Worm (Caenorhabditis elegans) whole organism, L4/young adult: ENCODE data around the gene oma-1.

Experiments
- W03F9.2 ChIP-seq: fragments of 150-350 bp; optimal IDR thresholded peaks from 2 replicates; lab custom pipeline; 2014; ENCODE audit warnings: missing biosample characterization, missing genetic modification characterization
- dao-5 ChIP-seq: sonication (generic microtip); optimal IDR thresholded peaks from 2 replicates; lab custom pipeline; 2016; ENCODE audit warnings: missing genotype, missing genetic modification characterization, moderate library complexity, missing compliant biosample characterization
- him-1 ChIP-seq: sonication (generic microtip); optimal IDR thresholded peaks from 2 replicates; lab custom pipeline; 2016; ENCODE audit warnings: missing genotype, missing genetic modification reagents, missing genetic modification characterization, missing compliant biosample characterization

oma-1 gene

DNA sequence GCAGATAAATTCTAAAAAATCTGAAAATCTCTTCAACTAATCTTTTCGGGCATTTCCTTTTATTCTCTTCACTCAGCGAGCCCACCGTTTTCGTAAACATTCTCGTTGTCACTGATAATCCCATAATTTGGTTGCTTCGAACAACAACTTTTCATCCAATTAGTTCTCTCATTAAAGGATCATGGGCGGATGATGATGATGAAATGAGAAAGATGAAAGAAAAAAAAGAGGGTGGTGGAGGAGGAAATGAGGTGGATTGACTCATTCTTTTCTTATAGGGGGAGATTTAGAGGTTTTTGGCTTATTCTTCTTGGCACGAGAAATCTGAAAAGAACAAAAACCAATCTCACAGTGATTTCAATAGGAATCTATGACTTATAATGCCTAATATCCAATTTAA, 32.4 kb downstream of the oma-1 start:
- TF ChIP-seq dao-5 (tag; lab: Kevin White, UChicago) = no peak
- no peak for TF ChIP-seq W03F9.2 (tag; lab: Kevin White, UChicago)
- no peak for TF ChIP-seq him-1

DNA sequence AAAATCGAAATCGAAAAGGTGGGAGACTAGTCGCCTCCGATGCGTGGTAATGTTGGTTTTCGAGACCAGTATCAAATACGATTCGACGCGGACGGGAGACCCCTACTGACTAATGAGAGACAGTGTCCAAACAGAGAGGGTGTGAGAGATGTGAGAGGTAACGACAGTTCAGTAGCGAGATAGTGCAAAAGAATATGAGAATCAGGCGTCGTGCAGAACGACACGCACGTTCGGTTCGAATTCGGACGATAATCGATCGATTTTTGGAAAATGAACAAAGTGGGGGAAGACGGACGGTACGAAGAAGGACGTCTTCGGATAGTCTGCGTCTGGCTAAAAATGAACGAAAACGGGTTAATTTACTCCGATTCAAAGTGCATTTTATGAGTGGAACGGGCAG, 33.2 kb downstream of the oma-1 start, which contains the start of gene D1046.16:
D1046.16 (plus strand) TSS at position 195 of the 400 bp plus-strand sequence.
- TF ChIP-seq him-1 = no peak
- peak; percentile 4 for TF ChIP-seq W03F9.2 (tag; lab: Kevin White, UChicago)

DNA sequence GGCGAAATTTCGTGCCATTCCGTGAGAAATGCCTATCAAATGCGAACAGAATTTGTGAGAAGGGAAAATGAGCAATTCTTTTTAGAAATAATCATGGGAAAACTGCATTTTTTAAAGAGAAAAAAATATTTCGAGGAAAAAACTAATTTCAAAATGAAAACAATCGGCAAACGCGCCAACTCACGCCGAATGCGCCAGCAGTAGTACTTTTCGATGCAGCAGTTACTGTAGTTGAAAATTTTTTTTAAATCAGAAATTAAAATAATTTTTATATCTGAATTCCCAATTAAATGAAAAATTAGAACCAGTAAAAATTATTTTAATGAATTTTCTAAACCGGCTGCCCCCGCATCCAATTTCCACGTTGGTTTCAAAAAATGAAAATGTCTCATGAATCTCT, 34.6 kb downstream of the oma-1 start:
- TF ChIP-seq him-1 (no peak), W03F9.2 (tag; lab: Kevin White, UChicago) (peak; percentile 60), dao-5 (tag; lab: Kevin White, UChicago) (no peak)

DNA sequence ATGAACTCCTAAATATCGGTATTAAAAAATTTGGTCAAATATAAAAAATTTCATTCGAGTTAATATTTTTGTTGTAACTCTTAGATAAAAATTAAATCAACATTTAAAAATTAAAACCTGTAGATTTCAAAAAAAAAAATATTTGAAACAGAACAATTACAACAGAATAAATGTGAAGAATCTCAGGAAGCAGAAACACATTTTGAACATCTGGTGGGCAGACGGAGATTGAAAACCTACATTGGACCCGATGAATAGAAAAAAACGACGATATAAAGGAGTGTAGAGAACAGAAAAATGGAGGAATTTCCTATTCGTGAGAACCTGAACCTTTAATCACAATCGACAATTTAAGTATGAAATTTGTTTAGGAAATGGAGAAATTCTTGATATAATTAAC, 35.4 kb downstream of the oma-1 start:
- no peak for TF ChIP-seq him-1
- TF ChIP-seq dao-5 (tag; lab: Kevin White, UChicago) = no peak
- TF ChIP-seq W03F9.2 (tag; lab: Kevin White, UChicago) = no peak

DNA sequence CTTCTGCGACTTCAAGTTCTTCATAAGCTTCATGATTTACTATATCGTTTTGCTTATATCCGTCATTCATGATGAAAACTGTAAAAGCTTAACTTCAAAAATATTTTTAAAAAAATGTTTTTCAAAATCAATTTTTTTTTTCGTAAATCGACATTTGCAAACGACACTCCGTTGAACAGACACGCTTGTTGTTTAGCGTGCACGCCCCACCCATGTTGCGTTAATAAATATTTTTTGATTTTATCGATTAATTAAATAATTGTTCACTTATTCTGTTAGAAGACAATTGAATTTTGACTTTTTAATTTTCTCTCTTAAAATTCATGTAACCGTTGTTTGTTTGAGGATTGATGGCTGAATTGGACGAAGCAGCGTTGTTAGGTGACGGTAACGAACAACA, 37.2 kb downstream of the oma-1 start, which contains the start of the genes D1046.2 and cfim-2:
D1046.2 (minus strand) TSS at position 78 of the 400 bp plus-strand sequence.
cfim-2 (plus strand) TSS at position 335 of the 400 bp plus-strand sequence.
- TF ChIP-seq W03F9.2 (tag; lab: Kevin White, UChicago) = no peak
- no peak for TF ChIP-seq him-1
- no peak for TF ChIP-seq dao-5 (tag; lab: Kevin White, UChicago)

DNA sequence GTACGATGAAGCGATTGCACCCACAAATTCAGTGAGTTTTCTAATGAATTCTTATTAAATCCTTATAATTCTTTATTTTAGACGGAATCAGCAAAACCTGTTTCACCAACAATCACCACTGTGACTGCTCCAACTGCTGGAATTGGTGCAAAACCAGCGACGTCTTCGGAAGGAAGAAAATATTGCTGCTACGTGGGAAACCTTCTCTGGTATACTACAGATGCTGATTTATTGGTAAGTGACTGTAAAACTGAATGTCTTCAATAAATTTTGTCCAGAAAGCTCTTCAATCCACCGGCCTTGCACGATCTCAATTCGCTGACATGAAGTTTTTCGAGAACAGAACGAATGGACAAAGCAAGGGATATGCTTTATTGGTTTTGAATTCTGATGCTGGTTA, 37.7 kb downstream of the oma-1 start:
- no peak for TF ChIP-seq dao-5 (tag; lab: Kevin White, UChicago)
- no peak for TF ChIP-seq him-1
- no peak for TF ChIP-seq W03F9.2 (tag; lab: Kevin White, UChicago)

DNA sequence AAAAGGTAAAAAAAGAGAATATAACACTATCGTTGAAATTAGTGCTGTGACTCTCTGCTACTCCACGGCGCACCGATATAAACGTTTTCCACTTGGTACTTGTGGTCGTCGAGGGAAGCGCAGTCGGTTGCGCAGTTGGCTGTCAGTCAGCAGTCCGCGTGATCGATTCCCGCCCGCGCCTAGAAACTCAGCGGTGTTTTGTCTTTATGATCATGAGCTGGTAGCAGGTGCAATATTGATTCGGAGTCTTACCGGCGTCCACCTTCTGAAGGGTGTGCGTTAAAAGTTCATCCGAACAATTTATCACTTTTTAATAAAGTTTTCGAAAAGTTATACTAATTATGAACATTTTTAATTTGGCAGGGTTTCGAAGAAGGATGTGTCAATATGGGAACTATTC, 38.3 kb downstream of the oma-1 start:
- TF ChIP-seq him-1 = peak; percentile 60
- TF ChIP-seq dao-5 (tag; lab: Kevin White, UChicago) = peak; percentile 94
- TF ChIP-seq W03F9.2 (tag; lab: Kevin White, UChicago) = peak; percentile 42

DNA sequence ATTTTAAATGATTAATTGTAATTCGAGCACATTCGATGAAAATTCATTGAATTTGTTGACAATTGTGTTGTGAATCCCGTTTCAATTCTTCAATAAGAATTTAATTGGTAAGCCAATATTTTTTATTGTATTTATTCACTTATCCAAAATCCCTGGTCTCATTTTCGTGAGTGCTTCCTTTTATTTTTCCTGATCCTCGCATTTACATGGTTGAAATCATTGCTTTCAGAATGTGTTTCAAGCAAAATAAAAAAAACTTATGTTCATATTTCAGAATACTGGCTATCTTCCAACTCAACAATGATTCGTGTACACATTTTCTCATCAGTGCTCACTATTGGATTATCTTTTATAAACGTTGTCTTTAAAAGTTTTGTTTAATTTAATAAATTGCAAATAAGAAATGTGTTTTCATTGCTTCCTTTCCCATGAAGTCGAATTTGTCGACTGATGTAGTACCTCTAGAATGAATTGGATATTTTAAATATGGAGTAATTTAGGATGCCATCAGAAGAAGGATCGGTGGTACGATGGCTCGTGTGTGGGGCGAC, 41.2 kb downstream of the oma-1 start, which contains the start of the genes D1046.18 and slc-25A26:
D1046.18 (plus strand) TSS at position 301 of the 551 bp plus-strand sequence.
slc-25A26 (plus strand) TSS at position 501 of the 551 bp plus-strand sequence.
- TF ChIP-seq dao-5 (tag; lab: Kevin White, UChicago) = no peak
- no peak for TF ChIP-seq W03F9.2 (tag; lab: Kevin White, UChicago)
- no peak for TF ChIP-seq him-1

DNA sequence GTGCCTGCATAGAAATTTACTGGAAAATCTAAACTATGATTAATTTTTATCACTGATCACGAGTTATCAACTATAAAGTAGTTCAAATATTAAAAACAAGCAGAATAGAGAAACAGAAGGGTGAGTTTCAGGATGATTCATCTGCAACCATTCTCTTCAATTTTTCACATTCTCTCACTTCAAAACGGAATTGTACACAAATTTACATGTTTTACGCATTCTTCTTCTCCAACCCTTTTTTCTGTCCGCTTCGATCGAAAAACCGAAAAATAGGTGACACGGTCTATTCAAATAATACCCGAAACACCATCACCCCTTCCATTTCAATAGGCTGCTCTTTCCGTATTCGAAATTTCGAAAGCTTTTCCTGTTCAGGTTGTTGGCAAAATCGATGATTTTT, 44.8 kb downstream of the oma-1 start, which contains the start of gene D1046.4:
D1046.4 (plus strand) TSS at position 301 of the 400 bp plus-strand sequence.
- no peak for TF ChIP-seq him-1
- no peak for TF ChIP-seq W03F9.2 (tag; lab: Kevin White, UChicago)
- TF ChIP-seq dao-5 (tag; lab: Kevin White, UChicago) = no peak
